Worm (Caenorhabditis elegans) whole organism, young adult: ENCODE results near the gene pes-8.

Experiments
- B0336.3 ChIP-seq: fragments of 200-800 bp; sonication (Bioruptor generic); IDR thresholded peaks from 2 replicates; pipeline ENCODE4 v1.3.6; 2022; ENCODE audit warnings: missing genetic modification characterization, missing compliant biosample characterization
- C06A6.2 ChIP-seq: fragments of 200-800 bp; sonication (Bioruptor generic); conservative IDR thresholded peaks from 2 replicates; pipeline ENCODE4 v1.3.6; 2022; ENCODE audit warnings: missing genetic modification characterization, missing compliant biosample characterization
- K11D2.4 ChIP-seq: fragments of 200-800 bp; sonication (Bioruptor generic); IDR thresholded peaks from 2 replicates; pipeline ENCODE4 v1.3.6; 2022; ENCODE audit warnings: missing genetic modification reagents, missing genetic modification characterization, missing compliant biosample characterization
- T26A5.8 ChIP-seq: sonication (generic microtip); optimal IDR thresholded peaks from 2 replicates; lab custom pipeline; 2016; ENCODE audit warnings: missing genetic modification characterization, missing compliant biosample characterization
- Y53F4B.3 ChIP-seq: fragments of 200-800 bp; sonication (Bioruptor generic); IDR thresholded peaks from 2 replicates; pipeline ENCODE4 v1.3.6; 2022; ENCODE audit warnings: missing genetic modification reagents, missing genetic modification characterization, missing compliant biosample characterization
- Y56A3A.18 ChIP-seq: fragments of 200-800 bp; sonication (Bioruptor generic); IDR thresholded peaks from 2 replicates; pipeline ENCODE4 v1.3.6; 2022; ENCODE audit warnings: missing genetic modification reagents, missing genetic modification characterization, missing compliant biosample characterization
- Y79H2A.3 ChIP-seq: fragments of 200-800 bp; sonication (Bioruptor generic); conservative IDR thresholded peaks from 2 replicates; pipeline ENCODE4 v1.3.6; 2022; ENCODE audit warnings: missing genetic modification reagents, missing genetic modification characterization, missing compliant biosample characterization
- ZK185.1 ChIP-seq: sonication (generic microtip); optimal IDR thresholded peaks from 2 replicates; lab custom pipeline; 2016; ENCODE audit warnings: mild to moderate bottlenecking, missing genetic modification characterization, missing compliant biosample characterization; ENCODE audit not compliant: poor library complexity, severe bottlenecking
- akir-1 ChIP-seq: fragments of 200-800 bp; sonication (Bioruptor generic); optimal IDR thresholded peaks from 2 replicates; lab custom pipeline; 2018; ENCODE audit warnings: mild to moderate bottlenecking, missing genetic modification characterization, moderate library complexity, missing compliant biosample characterization
- bed-2 ChIP-seq: fragments of 200-800 bp; sonication (Bioruptor generic); IDR thresholded peaks from 2 replicates; pipeline ENCODE4 v1.3.6; 2022; ENCODE audit warnings: missing genetic modification reagents, missing genetic modification characterization, missing compliant biosample characterization
- cebp-1 ChIP-seq, 2 experiments: fragments of 200-800 bp in 1 of 2; sonication (Bioruptor generic) in 1 of 2; sonication (generic microtip) in 1 of 2; IDR thresholded peaks in 1 of 2; optimal IDR thresholded peaks in 1 of 2; 2 replicates each; pipeline versions ENCODE4 v1.3.6 to Lab custom; 2017 to 2022; ENCODE audit warnings: missing compliant biosample characterization in 2 of 2, missing genetic modification characterization in 2 of 2, mild to moderate bottlenecking in 1 of 2, missing genetic modification reagents in 1 of 2, moderate library complexity in 1 of 2
- cebp-2 ChIP-seq: fragments of 200-800 bp; sonication (Bioruptor generic); IDR thresholded peaks from 2 replicates; pipeline ENCODE4 v1.3.6; 2022; ENCODE audit warnings: missing genetic modification characterization, missing compliant biosample characterization
- ceh-100 ChIP-seq: fragments of 200-800 bp; sonication (Bioruptor generic); IDR thresholded peaks from 2 replicates; pipeline ENCODE4 v1.3.6; 2022; ENCODE audit warnings: missing genetic modification reagents, missing genetic modification characterization, missing compliant biosample characterization
- ceh-40 ChIP-seq: fragments of 200-800 bp; sonication (Bioruptor generic); IDR thresholded peaks from 2 replicates; pipeline ENCODE4 v1.3.6; 2022; ENCODE audit warnings: missing genetic modification characterization, missing compliant biosample characterization
- ceh-58 ChIP-seq: fragments of 200-800 bp; sonication (Bioruptor generic); IDR thresholded peaks from 2 replicates; pipeline ENCODE4 v1.3.6; 2022; ENCODE audit warnings: missing genetic modification characterization, missing compliant biosample characterization
- ceh-79 ChIP-seq: sonication (generic microtip); optimal IDR thresholded peaks from 2 replicates; lab custom pipeline; 2017; ENCODE audit warnings: mild to moderate bottlenecking, missing genetic modification characterization, missing compliant biosample characterization
- dpff-1 ChIP-seq: sonication (generic microtip); optimal IDR thresholded peaks from 2 replicates; lab custom pipeline; 2017; ENCODE audit warnings: mild to moderate bottlenecking, missing genetic modification characterization, missing compliant biosample characterization
- egl-44 ChIP-seq: fragments of 200-800 bp; sonication (Bioruptor generic); IDR thresholded peaks from 2 replicates; pipeline ENCODE4 v1.3.6; 2022; ENCODE audit warnings: missing genetic modification reagents, missing genetic modification characterization, missing compliant biosample characterization
- him-1 ChIP-seq: sonication (generic microtip); optimal IDR thresholded peaks from 2 replicates; lab custom pipeline; 2016; ENCODE audit warnings: missing genotype, missing genetic modification reagents, missing genetic modification characterization, missing compliant biosample characterization
- hlh-26 ChIP-seq: fragments of 200-800 bp; sonication (Bioruptor generic); conservative IDR thresholded peaks from 2 replicates; pipeline ENCODE4 v1.3.6; 2022; ENCODE audit warnings: missing genetic modification reagents, missing genetic modification characterization, missing compliant biosample characterization
- hmg-1.2 ChIP-seq: fragments of 200-800 bp; sonication (Bioruptor generic); IDR thresholded peaks from 2 replicates; pipeline ENCODE4 v1.3.6; 2022; ENCODE audit warnings: missing genetic modification reagents, missing genetic modification characterization, missing compliant biosample characterization
- hmg-20 ChIP-seq: fragments of 200-800 bp; sonication (Bioruptor generic); IDR thresholded peaks from 2 replicates; pipeline ENCODE4 v1.3.6; 2022; ENCODE audit warnings: missing genetic modification reagents, missing genetic modification characterization, missing compliant biosample characterization
- let-607 ChIP-seq, 2 experiments: fragments of 200-800 bp in 1 of 2; sonication (Bioruptor generic) in 1 of 2; sonication (generic microtip) in 1 of 2; optimal IDR thresholded peaks; 2 replicates each; lab custom pipeline; 2016 to 2018; ENCODE audit warnings: mild to moderate bottlenecking in 2 of 2, missing compliant biosample characterization in 2 of 2, missing genetic modification characterization in 2 of 2, moderate library complexity in 2 of 2, missing genotype in 1 of 2
- lin-26 ChIP-seq: fragments of 200-800 bp; sonication (Bioruptor generic); IDR thresholded peaks from 2 replicates; pipeline ENCODE4 v1.3.6; 2022; ENCODE audit warnings: missing genetic modification reagents, missing genetic modification characterization, missing compliant biosample characterization
- lin-35 ChIP-seq, 3 experiments: fragments of 150-350 bp in 2 of 3; sonication (generic microtip) in 1 of 3; optimal IDR thresholded peaks; 2 replicates each; lab custom pipeline; 2014 to 2018; ENCODE audit warnings: missing biosample characterization in 3 of 3, missing genetic modification characterization in 3 of 3, missing genetic modification reagents in 3 of 3
- lin-40 ChIP-seq: sonication (generic microtip); optimal IDR thresholded peaks from 2 replicates; lab custom pipeline; 2016; ENCODE audit warnings: missing genetic modification characterization, mild to moderate bottlenecking, missing compliant biosample characterization, missing genotype, missing genetic modification reagents
- lin-54 ChIP-seq: fragments of 200-800 bp; sonication (Bioruptor generic); optimal IDR thresholded peaks from 2 replicates; lab custom pipeline; 2018; ENCODE audit warnings: mild to moderate bottlenecking, missing genetic modification characterization, missing compliant biosample characterization
- lsl-1 ChIP-seq: fragments of 200-800 bp; sonication (Bioruptor generic); optimal IDR thresholded peaks from 2 replicates; lab custom pipeline; 2018; ENCODE audit warnings: mild to moderate bottlenecking, missing genetic modification characterization, moderate library complexity, missing compliant biosample characterization
- madf-10 ChIP-seq: sonication (generic microtip); optimal IDR thresholded peaks from 2 replicates; lab custom pipeline; 2016; ENCODE audit warnings: mild to moderate bottlenecking, missing genetic modification characterization, missing compliant biosample characterization
- madf-8 ChIP-seq: fragments of 200-800 bp; sonication (Bioruptor generic); conservative IDR thresholded peaks from 2 replicates; pipeline ENCODE4 v1.3.6; 2022; ENCODE audit warnings: missing genetic modification reagents, missing genetic modification characterization, missing compliant biosample characterization
- mel-28 ChIP-seq: sonication (generic microtip); optimal IDR thresholded peaks from 2 replicates; lab custom pipeline; 2016; ENCODE audit warnings: borderline replicate concordance, mild to moderate bottlenecking, missing genetic modification characterization, missing compliant biosample characterization
- mes-4 ChIP-seq: sonication (generic microtip); optimal IDR thresholded peaks from 2 replicates; lab custom pipeline; 2016; ENCODE audit warnings: missing genotype, missing genetic modification characterization, missing compliant biosample characterization
- nfya-2 ChIP-seq: fragments of 200-800 bp; sonication (Bioruptor generic); IDR thresholded peaks from 2 replicates; pipeline ENCODE4 v1.3.6; 2022; ENCODE audit warnings: missing genetic modification reagents, missing genetic modification characterization, missing compliant biosample characterization
- nfyb-1 ChIP-seq: fragments of 200-800 bp; sonication (Bioruptor generic); IDR thresholded peaks from 2 replicates; pipeline ENCODE4 v1.3.6; 2022; ENCODE audit warnings: missing genetic modification reagents, missing genetic modification characterization, missing compliant biosample characterization
- nhr-179 ChIP-seq: sonication (generic microtip); optimal IDR thresholded peaks from 2 replicates; lab custom pipeline; 2016; ENCODE audit warnings: mild to moderate bottlenecking, missing genetic modification characterization, missing compliant biosample characterization
- nhr-27 ChIP-seq: fragments of 200-800 bp; sonication (Bioruptor generic); optimal IDR thresholded peaks from 2 replicates; lab custom pipeline; 2018; ENCODE audit warnings: mild to moderate bottlenecking, missing genetic modification characterization, moderate library complexity, missing compliant biosample characterization
- rec-8 ChIP-seq, 2 experiments: sonication (generic microtip); optimal IDR thresholded peaks; 2 replicates each; lab custom pipeline; 2016; ENCODE audit warnings: mild to moderate bottlenecking in 2 of 2, missing genetic modification characterization in 2 of 2, missing genetic modification reagents in 2 of 2, missing genotype in 2 of 2, missing biosample characterization in 1 of 2, missing compliant biosample characterization in 1 of 2, moderate library complexity in 1 of 2
- rpc-1 ChIP-seq, 2 experiments: fragments of 150-350 bp in 1 of 2; sonication (generic microtip) in 1 of 2; optimal IDR thresholded peaks; 2 replicates each; lab custom pipeline; 2014 to 2018; ENCODE audit warnings: missing biosample characterization in 1 of 2, missing genetic modification characterization in 1 of 2, missing genetic modification reagents in 1 of 2, missing genotype in 1 of 2
- snpc-4 ChIP-seq, 5 experiments: fragments of 150-350 bp in 1 of 5; sonication (generic microtip) in 4 of 5; optimal IDR thresholded peaks; 2 replicates each; lab custom pipeline; 2014 to 2018; ENCODE audit warnings: missing genetic modification characterization in 5 of 5, missing biosample characterization in 3 of 5, antibody characterized with exemption in 2 of 5, mild to moderate bottlenecking in 2 of 5, missing compliant biosample characterization in 2 of 5, missing genotype in 2 of 5, moderate library complexity in 2 of 5, missing genetic modification reagents in 1 of 5
- sptf-2 ChIP-seq: fragments of 200-800 bp; sonication (Bioruptor generic); optimal IDR thresholded peaks from 2 replicates; lab custom pipeline; 2018; ENCODE audit warnings: mild to moderate bottlenecking, missing genetic modification characterization, missing compliant biosample characterization
- tbp1 ChIP-seq: fragments of 200-800 bp; sonication (Bioruptor generic); optimal IDR thresholded peaks from 2 replicates; lab custom pipeline; 2018; ENCODE audit warnings: mild to moderate bottlenecking, missing genetic modification characterization, missing compliant biosample characterization
- tlf-1 ChIP-seq: fragments of 200-800 bp; sonication (Bioruptor generic); optimal IDR thresholded peaks from 2 replicates; lab custom pipeline; 2018; ENCODE audit warnings: mild to moderate bottlenecking, missing genetic modification characterization, missing compliant biosample characterization
- xnd-1 ChIP-seq: sonication (generic microtip); optimal IDR thresholded peaks from 2 replicates; lab custom pipeline; 2016; ENCODE audit warnings: missing genotype, missing genetic modification reagents, missing genetic modification characterization, missing compliant biosample characterization
- zim-3 ChIP-seq: sonication (generic microtip); optimal IDR thresholded peaks from 2 replicates; lab custom pipeline; 2017; ENCODE audit warnings: mild to moderate bottlenecking, missing genetic modification characterization, moderate library complexity, missing compliant biosample characterization
- ztf-22 ChIP-seq: fragments of 200-800 bp; sonication (Bioruptor generic); optimal IDR thresholded peaks from 2 replicates; lab custom pipeline; 2018; ENCODE audit warnings: mild to moderate bottlenecking, missing genetic modification characterization, moderate library complexity, missing compliant biosample characterization
- ztf-3 ChIP-seq: fragments of 200-800 bp; sonication (Bioruptor generic); optimal IDR thresholded peaks from 2 replicates; lab custom pipeline; 2018; ENCODE audit warnings: mild to moderate bottlenecking, missing genetic modification characterization, missing compliant biosample characterization
- ztf-6 ChIP-seq: fragments of 200-800 bp; sonication (Bioruptor generic); IDR thresholded peaks from 2 replicates; pipeline ENCODE4 v1.3.6; 2022; ENCODE audit warnings: missing genetic modification reagents, missing genetic modification characterization, missing compliant biosample characterization

The pes-8 gene

ce11 chrX:9237708-9238107 lies 13.9 kb upstream of the pes-8 start (continued):
- no peak for TF ChIP-seq hlh-26 (GFP tag; lab: Robert Waterston, UW)
- TF ChIP-seq Y79H2A.3 (GFP tag; lab: Robert Waterston, UW): no peak
- TF ChIP-seq tbp1: peak; percentile 86
- no peak for TF ChIP-seq tlf-1
- TF ChIP-seq rec-8 (tag; optimal IDR thresholded peaks at IDR 0.05; lab: Kevin White, UChicago): peak; percentile 48 to 92
- TF ChIP-seq ztf-6: no peak
- TF ChIP-seq B0336.3 (GFP tag; lab: Robert Waterston, UW): no peak
- peak; percentile 76 for TF ChIP-seq snpc-4 (GFP tag; optimal IDR thresholded peaks at IDR 0.05; lab: Kevin White, UChicago)
- peak in 3 of 4 experiments; percentile 25 to 70 (median 47) for TF ChIP-seq snpc-4 (tag; optimal IDR thresholded peaks at IDR 0.05; lab: Kevin White, UChicago)
- TF ChIP-seq ceh-100 (GFP tag; lab: Robert Waterston, UW): no peak
- TF ChIP-seq hmg-20 (GFP tag; lab: Robert Waterston, UW): no peak
- no peak for TF ChIP-seq K11D2.4 (GFP tag; lab: Robert Waterston, UW)
- no peak for TF ChIP-seq akir-1 (GFP tag; lab: Kevin White, UChicago)
- no peak for TF ChIP-seq dpff-1 (tag; lab: Kevin White, UChicago)
- peak; percentile 51; the same call in 1 of the 2 replicates for TF ChIP-seq Y56A3A.18 (GFP tag; lab: Robert Waterston, UW)
- no peak for TF ChIP-seq lin-35 (GFP tag; optimal IDR thresholded peaks at IDR 0.05; lab: Kevin White, UChicago)
- TF ChIP-seq ztf-22 (GFP tag; lab: Kevin White, UChicago): no peak
- TF ChIP-seq C06A6.2 (GFP tag; lab: Robert Waterston, UW): no peak
- no peak for TF ChIP-seq nfyb-1 (GFP tag; lab: Robert Waterston, UW)
- no peak for TF ChIP-seq sptf-2
- no peak for TF ChIP-seq nhr-27 (tag; lab: Kevin White, UChicago)
- peak; percentile 82 for TF ChIP-seq mes-4 (tag; lab: Kevin White, UChicago)
- TF ChIP-seq ZK185.1 (tag; lab: Kevin White, UChicago): peak; percentile 67
- TF ChIP-seq Y53F4B.3 (GFP tag; lab: Robert Waterston, UW): no peak
- TF ChIP-seq rpc-1 (optimal IDR thresholded peaks at IDR 0.05; lab: Kevin White, UChicago): peak; percentile 90
- TF ChIP-seq rpc-1 (tag; optimal IDR thresholded peaks at IDR 0.05; lab: Kevin White, UChicago): peak; percentile 97
- no peak for TF ChIP-seq ceh-79 (tag; lab: Kevin White, UChicago)
- 0 out of 2 replicates have a peak, but pooled peaks have one; percentile 44 for TF ChIP-seq ceh-40
- TF ChIP-seq let-607 (tag; optimal IDR thresholded peaks at IDR 0.05; lab: Kevin White, UChicago): peak in 1 of 2 experiments; percentile 6
- peak; percentile 37 for TF ChIP-seq nhr-179 (tag; lab: Kevin White, UChicago)
- TF ChIP-seq xnd-1 (tag; lab: Kevin White, UChicago): no peak
- TF ChIP-seq zim-3 (tag; lab: Kevin White, UChicago): peak; percentile 37
- no peak for TF ChIP-seq madf-8
- no peak for TF ChIP-seq ztf-3
- no peak for TF ChIP-seq cebp-1 (GFP tag; IDR thresholded peaks at IDR 0.05; lab: Robert Waterston, UW)
- no peak for TF ChIP-seq cebp-1 (tag; optimal IDR thresholded peaks at IDR 0.05; lab: Kevin White, UChicago)
- no peak for TF ChIP-seq cebp-2 (GFP tag; lab: Robert Waterston, UW)
- TF ChIP-seq bed-2 (GFP tag; lab: Robert Waterston, UW): no peak
- peak; percentile 94 for TF ChIP-seq lin-26 (GFP tag; lab: Robert Waterston, UW)
- no peak for TF ChIP-seq lsl-1
- TF ChIP-seq mel-28: no peak
- no peak for TF ChIP-seq nfya-2 (GFP tag; lab: Robert Waterston, UW)
- peak; percentile 70; the same call in 1 of the 2 replicates for TF ChIP-seq egl-44 (GFP tag; lab: Robert Waterston, UW)
- TF ChIP-seq hmg-1.2 (GFP tag; lab: Robert Waterston, UW): peak; percentile 63
- peak; percentile 30 for TF ChIP-seq madf-10 (tag; lab: Kevin White, UChicago)
- TF ChIP-seq lin-40 (tag; lab: Kevin White, UChicago): no peak
- no peak for TF ChIP-seq T26A5.8 (tag; lab: Kevin White, UChicago)
- peak; percentile 15 for TF ChIP-seq lin-54
- TF ChIP-seq ceh-58 (GFP tag; lab: Robert Waterston, UW): no peak
- peak; percentile 80 for TF ChIP-seq him-1 (tag; lab: Kevin White, UChicago)
